Worm (Caenorhabditis elegans) whole organism, midembryonic: ENCODE data around the gene R148.7.

Source experiments
- T22C8.4 ChIP-seq: fragments of 200-800 bp; sonication (Bioruptor generic); IDR thresholded peaks from 2 replicates; pipeline ENCODE4 v1.3.6; 2022; ENCODE audit warnings: missing genetic modification characterization, missing compliant biosample characterization
- cog-1 ChIP-seq: sonication (generic microtip); optimal IDR thresholded peaks from 2 replicates; lab custom pipeline; 2016; ENCODE audit warnings: missing genetic modification characterization, missing compliant biosample characterization
- flt-1 ChIP-seq: fragments of 200-800 bp; sonication (Bioruptor generic); IDR thresholded peaks from 2 replicates; pipeline ENCODE4 v1.3.6; 2022; ENCODE audit warnings: missing genetic modification characterization, missing compliant biosample characterization
- klf-2 ChIP-seq: fragments of 200-800 bp; sonication (Bioruptor generic); conservative IDR thresholded peaks from 2 replicates; pipeline ENCODE4 v1.3.6; 2022; ENCODE audit warnings: missing genetic modification reagents, missing genetic modification characterization, missing compliant biosample characterization
- med-1 ChIP-seq: sonication (generic microtip); optimal IDR thresholded peaks from 2 replicates; lab custom pipeline; 2017; ENCODE audit warnings: missing genetic modification characterization, mild to moderate bottlenecking, missing compliant biosample characterization, antibody characterized with exemption, missing genetic modification reagents; ENCODE audit not compliant: insufficient read depth
- ref-1 ChIP-seq: fragments of 200-800 bp; sonication (Bioruptor generic); conservative IDR thresholded peaks from 2 replicates; pipeline ENCODE4 v1.3.6; 2022; ENCODE audit warnings: missing genetic modification reagents, missing genetic modification characterization, missing compliant biosample characterization
- tab-1 ChIP-seq: fragments of 200-800 bp; sonication (Bioruptor generic); IDR thresholded peaks from 2 replicates; pipeline ENCODE4 v1.3.6; 2022; ENCODE audit warnings: missing genetic modification characterization, missing compliant biosample characterization
- ztf-23 ChIP-seq: fragments of 200-800 bp; sonication (Bioruptor generic); IDR thresholded peaks from 2 replicates; pipeline ENCODE4 v1.3.6; 2022; ENCODE audit warnings: missing genetic modification reagents, missing genetic modification characterization, missing compliant biosample characterization
- ztf-29 ChIP-seq: fragments of 200-800 bp; sonication (Bioruptor generic); IDR thresholded peaks from 2 replicates; pipeline ENCODE4 v1.3.6; 2022; ENCODE audit warnings: missing genetic modification reagents, missing genetic modification characterization, missing compliant biosample characterization

Gene R148.7

DNA sequence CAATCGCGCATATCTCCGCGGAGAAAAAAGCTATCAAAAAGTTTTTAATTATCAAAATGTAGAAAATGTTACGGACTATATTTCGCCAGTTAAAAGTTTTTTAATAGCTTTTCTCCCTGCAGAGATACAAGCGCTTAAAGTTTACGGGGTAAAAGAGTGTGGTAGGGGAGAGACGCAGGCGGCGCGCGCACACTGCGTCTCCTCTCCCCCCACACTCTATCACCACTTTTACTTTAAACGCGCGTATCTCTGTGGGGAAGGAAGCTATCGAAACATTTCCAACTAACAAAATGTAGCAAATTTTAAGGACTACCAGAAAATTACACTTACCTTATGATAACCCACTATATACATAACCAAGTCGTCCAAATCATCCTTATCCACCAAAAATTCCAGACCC, 5.4 kb upstream of the R148.7 start:
- TF ChIP-seq klf-2 (GFP tag; lab: Robert Waterston, UW), result no peak
- no peak for TF ChIP-seq ref-1 (GFP tag; lab: Robert Waterston, UW)
- no peak for TF ChIP-seq ztf-23
- TF ChIP-seq cog-1 (tag; lab: Kevin White, UChicago), result no peak
- TF ChIP-seq tab-1 (GFP tag; lab: Robert Waterston, UW), result no peak
- no peak for TF ChIP-seq T22C8.4 (GFP tag; lab: Robert Waterston, UW)
- TF ChIP-seq ztf-29 (GFP tag; lab: Robert Waterston, UW), result no peak
- TF ChIP-seq flt-1 (GFP tag; lab: Robert Waterston, UW), result no peak
- no peak for TF ChIP-seq med-1 (GFP tag; lab: Kevin White, UChicago)

DNA sequence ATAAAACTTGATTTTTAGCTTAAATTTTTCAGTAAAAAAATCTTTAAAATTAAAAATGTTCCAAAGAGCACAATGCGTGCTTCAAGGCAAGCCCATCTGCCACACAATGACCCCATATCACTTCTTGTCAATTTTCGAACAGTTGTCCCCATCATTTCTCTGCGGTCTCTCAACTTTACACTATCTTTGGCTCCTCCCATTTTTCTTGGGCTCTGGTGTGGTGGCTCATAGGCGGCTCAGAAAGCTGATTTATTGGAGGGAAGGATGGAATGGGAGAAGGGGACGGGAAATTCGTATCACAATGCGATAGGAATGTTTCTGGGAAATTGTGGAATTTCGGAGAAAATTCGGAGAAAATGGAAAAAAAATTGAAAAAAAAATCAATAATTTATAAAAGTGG, 2.4 kb upstream of the R148.7 start:
- no peak for TF ChIP-seq ztf-23
- TF ChIP-seq tab-1 (GFP tag; lab: Robert Waterston, UW), result no peak
- TF ChIP-seq T22C8.4 (GFP tag; lab: Robert Waterston, UW), result no peak
- TF ChIP-seq flt-1 (GFP tag; lab: Robert Waterston, UW), result 0 out of 2 replicates have a peak, but pooled peaks have one; percentile 25
- TF ChIP-seq ref-1 (GFP tag; lab: Robert Waterston, UW), result no peak
- no peak for TF ChIP-seq klf-2 (GFP tag; lab: Robert Waterston, UW)
- no peak for TF ChIP-seq med-1 (GFP tag; lab: Kevin White, UChicago)
- TF ChIP-seq ztf-29 (GFP tag; lab: Robert Waterston, UW), result no peak

DNA sequence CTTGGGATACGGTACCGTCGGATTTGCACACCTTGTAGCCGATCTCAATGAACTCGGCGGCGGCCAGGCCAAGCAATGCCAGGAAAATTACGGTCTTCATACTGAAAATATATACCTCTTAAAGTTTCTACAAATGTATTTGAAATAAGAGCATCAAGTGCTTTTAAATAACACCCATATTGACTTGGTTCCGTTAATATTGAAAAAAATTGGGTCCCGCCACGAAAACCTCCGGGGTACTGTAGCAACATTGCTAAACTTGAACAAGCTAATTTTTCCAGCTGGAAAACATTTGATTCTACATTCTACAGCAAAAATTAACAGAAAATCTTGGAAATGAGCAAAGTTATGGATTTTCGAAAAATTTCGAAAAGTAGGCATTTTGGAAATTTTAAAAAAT, 1.2 kb upstream of the R148.7 start, which contains the start of gene heh-1:
Gene heh-1, minus strand, starts transcription at position 101 of the 400 bp plus-strand sequence.
- no peak for TF ChIP-seq cog-1 (tag; lab: Kevin White, UChicago)
- TF ChIP-seq med-1 (GFP tag; lab: Kevin White, UChicago), result no peak
- TF ChIP-seq T22C8.4 (GFP tag; lab: Robert Waterston, UW), result no peak
- no peak for TF ChIP-seq flt-1 (GFP tag; lab: Robert Waterston, UW)
- no peak for TF ChIP-seq klf-2 (GFP tag; lab: Robert Waterston, UW)
- TF ChIP-seq ztf-29 (GFP tag; lab: Robert Waterston, UW), result no peak
- TF ChIP-seq ref-1 (GFP tag; lab: Robert Waterston, UW), result no peak
- no peak for TF ChIP-seq ztf-23
- TF ChIP-seq tab-1 (GFP tag; lab: Robert Waterston, UW), result no peak

DNA sequence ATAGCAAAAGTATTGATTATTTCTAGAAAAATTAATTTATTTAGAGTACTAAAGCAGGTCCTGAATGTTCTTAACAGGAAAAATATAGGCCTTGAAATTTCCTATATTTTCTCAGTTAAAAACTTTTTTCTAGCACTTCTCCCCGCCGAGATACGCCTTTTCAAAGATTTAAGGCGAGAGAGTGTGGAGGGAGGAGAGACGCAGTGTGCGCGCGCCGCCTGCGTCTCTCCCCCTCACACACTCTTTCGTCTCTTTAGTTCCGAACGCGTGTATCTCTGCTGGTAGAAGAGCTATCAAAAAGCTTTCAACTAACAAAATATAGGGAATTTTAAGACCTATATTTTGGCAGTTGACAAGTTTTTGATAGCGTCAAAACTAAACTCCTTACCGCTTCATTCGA, 303 bp downstream of the R148.7 start:
- TF ChIP-seq tab-1 (GFP tag; lab: Robert Waterston, UW) (no peak), med-1 (GFP tag; lab: Kevin White, UChicago) (no peak), ref-1 (GFP tag; lab: Robert Waterston, UW) (no peak), ztf-29 (GFP tag; lab: Robert Waterston, UW) (no peak), cog-1 (tag; lab: Kevin White, UChicago) (no peak), ztf-23 (no peak), T22C8.4 (GFP tag; lab: Robert Waterston, UW) (no peak), flt-1 (GFP tag; lab: Robert Waterston, UW) (no peak), klf-2 (GFP tag; lab: Robert Waterston, UW) (no peak)

DNA sequence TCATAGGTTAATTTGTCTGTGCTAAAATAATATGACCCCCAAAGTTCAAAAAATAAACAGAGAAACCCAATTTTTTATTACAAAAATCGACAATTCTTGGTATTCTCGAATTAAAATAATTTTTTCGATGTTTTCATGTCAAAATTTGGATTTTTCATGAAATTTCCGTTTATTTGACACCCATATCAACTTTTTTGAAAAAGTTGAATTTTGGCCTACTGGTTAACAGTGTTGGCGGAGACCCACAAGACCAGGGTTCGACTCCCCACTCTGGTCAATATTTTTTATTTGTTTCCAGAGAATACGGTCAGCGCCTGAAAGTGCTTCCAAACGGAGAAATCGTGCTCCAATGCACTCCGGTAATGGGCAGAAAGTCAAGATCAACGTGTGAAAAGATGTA, 6.5 kb downstream of the R148.7 start:
- TF ChIP-seq tab-1 (GFP tag; lab: Robert Waterston, UW) (no peak), ztf-23 (no peak), ref-1 (GFP tag; lab: Robert Waterston, UW) (no peak), cog-1 (tag; lab: Kevin White, UChicago) (no peak), T22C8.4 (GFP tag; lab: Robert Waterston, UW) (no peak), klf-2 (GFP tag; lab: Robert Waterston, UW) (no peak), flt-1 (GFP tag; lab: Robert Waterston, UW) (no peak), ztf-29 (GFP tag; lab: Robert Waterston, UW) (no peak), med-1 (GFP tag; lab: Kevin White, UChicago) (no peak)

DNA sequence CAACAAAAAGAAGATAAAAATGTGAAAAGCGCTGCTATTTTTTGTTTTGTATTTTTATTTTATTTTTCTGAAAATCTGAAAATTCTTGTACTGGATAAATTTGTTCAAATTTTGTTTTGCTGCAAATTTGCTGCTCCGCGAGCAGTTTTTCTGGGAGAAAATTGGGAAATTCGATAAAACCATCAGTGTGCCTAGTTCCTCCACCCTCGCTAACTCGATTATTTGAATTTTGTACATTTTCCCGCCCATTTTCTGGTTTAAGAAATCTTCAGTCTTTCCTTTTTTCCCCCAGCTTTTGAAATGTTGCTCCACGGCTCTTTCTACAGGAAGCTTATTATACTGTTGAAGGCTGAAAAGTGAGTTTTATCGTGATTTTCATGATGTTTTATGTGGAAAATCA, 7.0 kb downstream of the R148.7 start, which contains the start of gene R148.8:
Gene R148.8, plus strand, starts transcription at position 301 of the 400 bp plus-strand sequence.
- no peak for TF ChIP-seq med-1 (GFP tag; lab: Kevin White, UChicago)
- TF ChIP-seq T22C8.4 (GFP tag; lab: Robert Waterston, UW), result no peak
- TF ChIP-seq tab-1 (GFP tag; lab: Robert Waterston, UW), result no peak
- TF ChIP-seq ref-1 (GFP tag; lab: Robert Waterston, UW), result no peak
- no peak for TF ChIP-seq ztf-29 (GFP tag; lab: Robert Waterston, UW)
- no peak for TF ChIP-seq cog-1 (tag; lab: Kevin White, UChicago)
- no peak for TF ChIP-seq flt-1 (GFP tag; lab: Robert Waterston, UW)
- TF ChIP-seq klf-2 (GFP tag; lab: Robert Waterston, UW), result no peak
- TF ChIP-seq ztf-23, result no peak

DNA sequence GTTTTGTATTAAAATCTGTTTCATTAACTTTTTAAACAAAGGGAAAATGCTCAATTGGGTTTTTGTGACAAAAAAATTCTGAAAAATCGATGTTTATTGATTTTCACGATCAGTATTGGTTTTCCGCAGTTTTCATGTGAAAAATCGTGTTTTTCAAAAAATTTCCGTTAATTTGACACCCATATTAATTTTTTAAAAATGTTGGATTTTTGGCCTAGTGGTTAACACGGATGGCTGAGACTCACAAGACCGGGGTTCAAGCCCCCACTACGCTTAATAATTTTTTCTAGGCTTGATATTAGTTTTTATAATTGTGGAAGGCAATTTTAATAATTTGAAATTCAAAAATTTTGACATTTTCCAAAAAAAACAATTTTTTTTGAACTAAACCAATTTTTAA, 7.5 kb downstream of the R148.7 start:
- TF ChIP-seq ztf-23 (no peak), ztf-29 (GFP tag; lab: Robert Waterston, UW) (no peak), flt-1 (GFP tag; lab: Robert Waterston, UW) (no peak), ref-1 (GFP tag; lab: Robert Waterston, UW) (no peak), cog-1 (tag; lab: Kevin White, UChicago) (no peak), klf-2 (GFP tag; lab: Robert Waterston, UW) (no peak), T22C8.4 (GFP tag; lab: Robert Waterston, UW) (no peak), tab-1 (GFP tag; lab: Robert Waterston, UW) (no peak), med-1 (GFP tag; lab: Kevin White, UChicago) (no peak)

DNA sequence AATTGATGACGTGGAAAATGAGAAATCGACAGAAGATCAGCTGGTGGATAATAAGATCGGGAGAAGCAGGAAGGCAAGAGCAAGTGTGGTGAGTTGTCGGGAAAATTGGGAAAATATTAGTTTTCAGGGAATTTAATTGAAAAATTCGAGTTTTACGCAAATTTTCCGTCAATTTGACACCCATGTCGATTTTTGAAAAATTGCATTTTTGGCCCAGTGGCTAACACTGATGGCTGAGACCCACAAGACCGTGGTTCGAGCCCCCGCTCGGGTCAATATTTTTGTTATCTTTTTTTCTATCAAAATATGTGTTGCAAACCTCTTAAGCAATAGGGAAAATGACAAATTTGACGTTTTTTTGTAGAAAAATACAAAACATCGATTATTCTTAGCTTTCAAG, 9.6 kb downstream of the R148.7 start:
- no peak for TF ChIP-seq flt-1 (GFP tag; lab: Robert Waterston, UW)

DNA sequence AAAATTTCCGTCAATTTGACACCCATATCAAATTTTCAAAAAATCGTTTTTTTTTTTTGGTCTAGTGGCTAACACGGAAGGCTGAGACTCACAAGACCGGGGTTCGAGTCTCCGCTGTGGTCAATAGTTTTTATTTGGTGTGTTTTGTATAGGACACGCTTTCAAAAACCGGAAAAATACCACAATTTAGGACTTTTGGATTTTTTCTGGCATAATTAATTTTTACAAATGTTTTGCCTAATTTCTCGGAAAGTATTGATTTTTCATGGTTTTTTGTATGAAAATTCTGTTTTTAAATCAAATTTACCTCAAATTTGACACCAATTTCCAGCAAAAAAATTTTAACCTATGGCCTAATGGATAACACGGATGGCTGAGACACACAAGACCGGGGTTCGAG, 12.2 kb downstream of the R148.7 start, which contains the start of gene mks-1:
Gene mks-1, plus strand, starts transcription at position 301 of the 400 bp plus-strand sequence.
- TF ChIP-seq ztf-29 (GFP tag; lab: Robert Waterston, UW), result no peak
- TF ChIP-seq med-1 (GFP tag; lab: Kevin White, UChicago), result no peak
- no peak for TF ChIP-seq ztf-23
- TF ChIP-seq cog-1 (tag; lab: Kevin White, UChicago), result no peak
- TF ChIP-seq ref-1 (GFP tag; lab: Robert Waterston, UW), result no peak
- TF ChIP-seq tab-1 (GFP tag; lab: Robert Waterston, UW), result no peak
- no peak for TF ChIP-seq T22C8.4 (GFP tag; lab: Robert Waterston, UW)
- no peak for TF ChIP-seq flt-1 (GFP tag; lab: Robert Waterston, UW)
- no peak for TF ChIP-seq klf-2 (GFP tag; lab: Robert Waterston, UW)
